In genomic region chr2L:7534024-7534423, dm6 we compare ENCODE assay signal across 1 fruit fly cellular context.
TF ChIP-seq lines count a peak whose summit lies in the region.

No protein-coding gene starts in this region.

TF ChIP-seq in whole organism, embryonic, 481 proteins besides CTCF, POLR2A, EP300 and RAD21 (continued from another document):
- no peak for TF ChIP-seq NFAT (GFP tag; IDR thresholded peaks at IDR 0.05; lab: Robert Waterston, UW)
- TF ChIP-seq HLHmδ (GFP tag; optimal IDR thresholded peaks at IDR 0.05; lab: Kevin White, UChicago): no peak
- no peak for TF ChIP-seq HmgZ (tag; optimal IDR thresholded peaks at IDR 0.05; lab: Kevin White, UChicago)
- no peak for TF ChIP-seq CG14050 (GFP tag; IDR thresholded peaks at IDR 0.05; lab: Robert Waterston, UW)
- TF ChIP-seq CG1024 (GFP tag; IDR thresholded peaks at IDR 0.05; lab: Robert Waterston, UW): no peak
- TF ChIP-seq Neu2 (GFP tag; optimal IDR thresholded peaks at IDR 0.05; lab: Kevin White, UChicago; ENCODE audit: borderline replicate concordance): no peak
